Worm (Caenorhabditis elegans): ENCODE measurements around the gene clec-222.

Gene clec-222

DNA sequence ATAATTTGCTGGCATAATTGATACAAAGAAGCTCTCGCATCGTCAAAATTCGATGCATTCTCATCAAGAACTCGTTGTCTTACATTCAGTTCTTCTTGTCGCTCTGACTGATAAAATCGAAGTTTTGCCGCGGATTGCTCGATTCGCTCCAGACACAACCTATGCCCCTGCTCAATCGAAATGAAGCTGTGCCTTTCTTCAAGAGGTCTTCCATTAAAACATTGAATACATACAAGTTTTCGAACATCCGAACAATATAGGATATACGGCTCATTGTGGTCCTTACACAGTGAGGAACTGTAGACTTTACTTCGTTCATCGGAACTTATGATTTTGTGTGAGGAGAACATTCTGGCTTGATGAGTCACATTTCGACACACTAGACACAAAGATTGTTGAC, 49.7 kb downstream of the clec-222 start:
- TF ChIP-seq pat-9 (tag; optimal IDR thresholded peaks at IDR 0.05), result no peak
- TF ChIP-seq sox-2 (GFP tag; IDR thresholded peaks at IDR 0.05), result no peak
- TF ChIP-seq ets-4 (tag; optimal IDR thresholded peaks at IDR 0.05), result no peak
- no peak for TF ChIP-seq ceh-19 (GFP tag; optimal IDR thresholded peaks at IDR 0.05)
- no peak for TF ChIP-seq unc-55 (GFP tag; optimal IDR thresholded peaks at IDR 0.05)
- no peak for TF ChIP-seq unc-42 (tag; optimal IDR thresholded peaks at IDR 0.05)
- no peak for TF ChIP-seq unc-3 (GFP tag; conservative IDR thresholded peaks at IDR 0.05)
- no peak for TF ChIP-seq unc-3 (tag; optimal IDR thresholded peaks at IDR 0.05)
- no peak for TF ChIP-seq ceh-31 (tag; optimal IDR thresholded peaks at IDR 0.05)
- no peak for TF ChIP-seq fkh-10 (GFP tag; optimal IDR thresholded peaks at IDR 0.05)
- TF ChIP-seq elt-4 (tag; optimal IDR thresholded peaks at IDR 0.05), result no peak
- TF ChIP-seq che-1 (tag; optimal IDR thresholded peaks at IDR 0.05), result no peak
- TF ChIP-seq ceh-14 (tag; optimal IDR thresholded peaks at IDR 0.05), result no peak
- TF ChIP-seq ceh-9 (tag; optimal IDR thresholded peaks at IDR 0.05), result no peak
- TF ChIP-seq C08G9.2 (tag; optimal IDR thresholded peaks at IDR 0.05), result no peak
- no peak for TF ChIP-seq pros-1 (tag; optimal IDR thresholded peaks at IDR 0.05)

DNA sequence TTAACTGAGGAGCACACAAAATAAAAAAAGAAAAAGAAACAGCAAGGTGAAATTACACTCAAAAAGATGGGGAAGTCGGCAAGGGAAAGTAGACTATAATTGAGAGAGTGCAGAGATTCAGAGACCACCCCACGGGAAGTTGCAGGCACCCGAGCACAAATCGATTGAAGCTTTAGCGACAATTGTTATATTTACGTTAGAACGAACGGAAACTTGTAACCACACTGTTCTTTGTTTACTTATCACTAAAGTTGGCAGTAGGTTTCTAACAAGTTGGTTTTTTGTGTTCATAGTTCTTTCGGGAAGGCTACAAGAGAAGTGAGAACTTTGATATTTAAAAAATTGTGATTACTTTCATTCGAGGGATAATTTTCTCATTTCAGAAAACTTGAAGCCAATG, 50.6 kb downstream of the clec-222 start, which contains the start of gene F47G9.4:
F47G9.4 (minus strand) TSS at position 98 of the 400 bp plus-strand sequence.
- TF ChIP-seq hlh-15 (tag; optimal IDR thresholded peaks at IDR 0.05), result no peak
- no peak for TF ChIP-seq C08G9.2 (tag; optimal IDR thresholded peaks at IDR 0.05)
- TF ChIP-seq pha-2 (tag; optimal IDR thresholded peaks at IDR 0.05), result no peak
- no peak for TF ChIP-seq ceh-14 (tag; optimal IDR thresholded peaks at IDR 0.05)
- TF ChIP-seq ceh-45 (GFP tag; IDR thresholded peaks at IDR 0.05), result no peak
- TF ChIP-seq zip-5 (tag; optimal IDR thresholded peaks at IDR 0.05), result no peak
- TF ChIP-seq unc-42 (tag; optimal IDR thresholded peaks at IDR 0.05), result no peak
- TF ChIP-seq lin-11 (tag; optimal IDR thresholded peaks at IDR 0.05), result no peak
- TF ChIP-seq ceh-30 (tag; optimal IDR thresholded peaks at IDR 0.05), result no peak
- no peak for TF ChIP-seq pqm-1 (tag; optimal IDR thresholded peaks at IDR 0.05)
- no peak for TF ChIP-seq odd-2 (tag; optimal IDR thresholded peaks at IDR 0.05)
- no peak for TF ChIP-seq tbx-7 (tag; optimal IDR thresholded peaks at IDR 0.05)
- no peak for TF ChIP-seq ceh-22 (tag; optimal IDR thresholded peaks at IDR 0.05)

Data from whole organism, late embryonic.